Worm (Caenorhabditis elegans) whole organism, midembryonic: Measurements from ENCODE around the gene nas-15.

ENCODE experiments used
- T22C8.4 ChIP-seq: fragments of 200-800 bp; sonication (Bioruptor generic); IDR thresholded peaks from 2 replicates; pipeline ENCODE4 v1.3.6; 2022; ENCODE audit warnings: missing genetic modification characterization, missing compliant biosample characterization
- cog-1 ChIP-seq: sonication (generic microtip); optimal IDR thresholded peaks from 2 replicates; lab custom pipeline; 2016; ENCODE audit warnings: missing genetic modification characterization, missing compliant biosample characterization
- flt-1 ChIP-seq: fragments of 200-800 bp; sonication (Bioruptor generic); IDR thresholded peaks from 2 replicates; pipeline ENCODE4 v1.3.6; 2022; ENCODE audit warnings: missing genetic modification characterization, missing compliant biosample characterization
- klf-2 ChIP-seq: fragments of 200-800 bp; sonication (Bioruptor generic); conservative IDR thresholded peaks from 2 replicates; pipeline ENCODE4 v1.3.6; 2022; ENCODE audit warnings: missing genetic modification reagents, missing genetic modification characterization, missing compliant biosample characterization
- med-1 ChIP-seq: sonication (generic microtip); optimal IDR thresholded peaks from 2 replicates; lab custom pipeline; 2017; ENCODE audit warnings: missing genetic modification characterization, mild to moderate bottlenecking, missing compliant biosample characterization, antibody characterized with exemption, missing genetic modification reagents; ENCODE audit not compliant: insufficient read depth
- ref-1 ChIP-seq: fragments of 200-800 bp; sonication (Bioruptor generic); conservative IDR thresholded peaks from 2 replicates; pipeline ENCODE4 v1.3.6; 2022; ENCODE audit warnings: missing genetic modification reagents, missing genetic modification characterization, missing compliant biosample characterization
- tab-1 ChIP-seq: fragments of 200-800 bp; sonication (Bioruptor generic); IDR thresholded peaks from 2 replicates; pipeline ENCODE4 v1.3.6; 2022; ENCODE audit warnings: missing genetic modification characterization, missing compliant biosample characterization
- ztf-23 ChIP-seq: fragments of 200-800 bp; sonication (Bioruptor generic); IDR thresholded peaks from 2 replicates; pipeline ENCODE4 v1.3.6; 2022; ENCODE audit warnings: missing genetic modification reagents, missing genetic modification characterization, missing compliant biosample characterization
- ztf-29 ChIP-seq: fragments of 200-800 bp; sonication (Bioruptor generic); IDR thresholded peaks from 2 replicates; pipeline ENCODE4 v1.3.6; 2022; ENCODE audit warnings: missing genetic modification reagents, missing genetic modification characterization, missing compliant biosample characterization

The nas-15 gene

DNA sequence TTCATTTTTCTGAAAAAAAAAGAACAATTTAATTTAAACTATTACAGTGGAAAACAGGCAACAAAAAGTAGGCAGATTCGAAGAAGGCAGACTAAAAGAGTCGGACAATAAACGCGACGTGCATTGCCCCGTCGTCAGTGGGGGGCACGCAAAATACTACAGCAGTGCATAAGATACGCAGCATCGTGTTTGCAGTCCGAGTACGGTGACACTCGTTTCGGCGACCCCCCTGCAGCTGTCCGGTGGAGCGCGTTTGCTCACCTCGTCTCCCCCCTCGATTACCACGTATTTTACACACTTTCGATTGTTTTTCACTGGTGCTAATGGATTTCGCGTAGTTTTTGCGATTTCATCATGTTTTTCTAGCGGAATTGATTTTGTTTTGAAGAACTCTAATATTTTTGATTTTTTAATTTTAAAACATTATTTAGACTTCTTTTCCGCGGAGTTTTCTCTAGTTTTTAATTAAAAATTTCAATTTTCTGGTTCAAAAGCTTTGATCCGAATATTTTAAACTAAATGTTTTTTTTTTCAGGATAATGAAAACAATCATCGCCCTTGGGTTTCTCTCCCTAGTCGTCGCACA is 9.4 kb upstream of the nas-15 start, which contains the start of the genes trap-2 and ile-2:
Gene trap-2, minus strand, starts transcription at position 9 of the 586 bp plus-strand sequence.
Gene ile-2, plus strand, starts transcription at position 536 of the 586 bp plus-strand sequence.
- TF ChIP-seq ref-1 (GFP tag; lab: Robert Waterston, UW) (no peak), cog-1 (tag; lab: Kevin White, UChicago) (peak; percentile 92), flt-1 (peak; percentile 80), T22C8.4 (GFP tag; lab: Robert Waterston, UW) (no peak), tab-1 (GFP tag; lab: Robert Waterston, UW) (peak; percentile 71), ztf-23 (GFP tag; lab: Robert Waterston, UW) (peak; percentile 80)

ce11 chrX:769550-769949 is 8.0 kb upstream of the nas-15 start:
- TF ChIP-seq flt-1 = no peak
- no peak for TF ChIP-seq T22C8.4 (GFP tag; lab: Robert Waterston, UW)
- no peak for TF ChIP-seq ztf-23 (GFP tag; lab: Robert Waterston, UW)
- TF ChIP-seq ref-1 (GFP tag; lab: Robert Waterston, UW) = no peak
- no peak for TF ChIP-seq ztf-29 (GFP tag; lab: Robert Waterston, UW)
- no peak for TF ChIP-seq med-1
- TF ChIP-seq cog-1 (tag; lab: Kevin White, UChicago) = no peak
- TF ChIP-seq klf-2 (GFP tag; lab: Robert Waterston, UW) = no peak
- no peak for TF ChIP-seq tab-1 (GFP tag; lab: Robert Waterston, UW)

DNA sequence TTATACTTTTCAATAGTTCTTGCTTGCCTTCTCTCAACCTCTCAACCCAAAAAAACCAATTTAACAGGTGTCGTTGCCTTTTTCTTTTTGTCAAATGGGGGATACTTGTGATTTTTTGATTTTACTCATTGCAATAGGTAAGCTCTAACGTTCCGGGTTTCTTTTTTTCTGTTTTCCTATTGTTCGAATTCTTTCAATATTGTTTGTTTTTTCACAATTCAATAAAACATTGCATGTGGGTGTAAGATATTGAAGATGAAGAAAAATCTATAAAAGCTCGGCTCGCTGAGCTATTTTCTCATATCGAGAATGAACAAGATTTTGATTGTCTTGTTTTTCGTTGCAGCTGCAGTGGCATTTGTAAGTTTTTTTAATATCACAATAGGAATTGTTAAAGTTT is 7.0 kb upstream of the nas-15 start, which contains the start of gene T04G9.7:
Gene T04G9.7, plus strand, starts transcription at position 301 of the 400 bp plus-strand sequence.
- no peak for TF ChIP-seq ztf-23 (GFP tag; lab: Robert Waterston, UW)
- TF ChIP-seq klf-2 (GFP tag; lab: Robert Waterston, UW) = no peak
- no peak for TF ChIP-seq T22C8.4 (GFP tag; lab: Robert Waterston, UW)
- no peak for TF ChIP-seq flt-1
- TF ChIP-seq med-1 = no peak
- no peak for TF ChIP-seq ref-1 (GFP tag; lab: Robert Waterston, UW)
- no peak for TF ChIP-seq ztf-29 (GFP tag; lab: Robert Waterston, UW)
- no peak for TF ChIP-seq tab-1 (GFP tag; lab: Robert Waterston, UW)
- no peak for TF ChIP-seq cog-1 (tag; lab: Kevin White, UChicago)

ce11 chrX:772184-772583 is 5.3 kb upstream of the nas-15 start, which contains the start of gene T04G9.4:
TSS of gene T04G9.4 (plus strand) at chrX:772476.
- TF ChIP-seq ref-1 (GFP tag; lab: Robert Waterston, UW) (no peak), T22C8.4 (GFP tag; lab: Robert Waterston, UW) (no peak), tab-1 (GFP tag; lab: Robert Waterston, UW) (no peak), med-1 (no peak), klf-2 (GFP tag; lab: Robert Waterston, UW) (no peak), flt-1 (no peak), ztf-23 (GFP tag; lab: Robert Waterston, UW) (no peak), ztf-29 (GFP tag; lab: Robert Waterston, UW) (no peak), cog-1 (tag; lab: Kevin White, UChicago) (no peak)

- no peak for TF ChIP-seq tab-1 (GFP tag; lab: Robert Waterston, UW)
- no peak for TF ChIP-seq ztf-23 (GFP tag; lab: Robert Waterston, UW)
- TF ChIP-seq T22C8.4 (GFP tag; lab: Robert Waterston, UW) = no peak
- no peak for TF ChIP-seq klf-2 (GFP tag; lab: Robert Waterston, UW)
- TF ChIP-seq flt-1 = no peak
- no peak for TF ChIP-seq cog-1 (tag; lab: Kevin White, UChicago)
- no peak for TF ChIP-seq med-1
- no peak for TF ChIP-seq ztf-29 (GFP tag; lab: Robert Waterston, UW)
- no peak for TF ChIP-seq ref-1 (GFP tag; lab: Robert Waterston, UW)
These were observed 1.7 kb downstream of the nas-15 start for ce11 chrX:779259-779658.

- TF ChIP-seq ref-1 (GFP tag; lab: Robert Waterston, UW) = no peak
- no peak for TF ChIP-seq med-1
- TF ChIP-seq flt-1 = no peak
- no peak for TF ChIP-seq cog-1 (tag; lab: Kevin White, UChicago)
- TF ChIP-seq ztf-23 (GFP tag; lab: Robert Waterston, UW) = no peak
- no peak for TF ChIP-seq tab-1 (GFP tag; lab: Robert Waterston, UW)
- no peak for TF ChIP-seq T22C8.4 (GFP tag; lab: Robert Waterston, UW)
- TF ChIP-seq klf-2 (GFP tag; lab: Robert Waterston, UW) = no peak
- no peak for TF ChIP-seq ztf-29 (GFP tag; lab: Robert Waterston, UW)
These were observed 2.5 kb downstream of the nas-15 start for ce11 chrX:780027-780426.

ce11 chrX:784853-785252 is 7.3 kb downstream of the nas-15 start, which contains the start of gene T04G9.6:
TSS of gene T04G9.6 (minus strand) at chrX:784953.
- TF ChIP-seq ref-1 (GFP tag; lab: Robert Waterston, UW) (no peak), med-1 (no peak), flt-1 (no peak), klf-2 (GFP tag; lab: Robert Waterston, UW) (no peak)

DNA sequence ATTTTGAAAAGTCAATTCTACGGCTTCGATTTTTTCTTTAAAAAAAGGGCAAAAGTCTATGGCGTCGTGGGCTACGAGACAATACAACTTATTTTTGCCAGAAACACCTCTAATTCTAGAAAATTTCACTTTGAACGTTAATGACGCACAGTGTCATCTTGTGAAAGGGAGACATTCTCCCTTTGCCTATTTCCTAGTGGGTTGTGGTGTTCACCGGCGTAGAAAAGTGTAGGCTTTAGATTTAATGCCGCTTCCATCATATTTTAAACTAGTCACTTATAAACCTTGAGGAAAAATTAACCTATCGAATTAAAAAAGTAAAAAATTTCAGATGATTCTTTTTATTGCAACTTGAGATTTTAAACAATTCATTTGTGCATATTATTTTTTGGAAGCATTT is 7.8 kb downstream of the nas-15 start:
- TF ChIP-seq T22C8.4 (GFP tag; lab: Robert Waterston, UW) (no peak), flt-1 (no peak), ztf-23 (GFP tag; lab: Robert Waterston, UW) (no peak), ztf-29 (GFP tag; lab: Robert Waterston, UW) (no peak), ref-1 (GFP tag; lab: Robert Waterston, UW) (no peak), cog-1 (tag; lab: Kevin White, UChicago) (no peak), med-1 (no peak), tab-1 (GFP tag; lab: Robert Waterston, UW) (no peak), klf-2 (GFP tag; lab: Robert Waterston, UW) (no peak)

- TF ChIP-seq med-1 (no peak), T22C8.4 (GFP tag; lab: Robert Waterston, UW) (peak; percentile 80)
These were observed 10.5 kb downstream of the nas-15 start, which contains the start of gene attf-5 for ce11 chrX:787992-788391. TSS of gene attf-5 (plus strand) at chrX:788353.

DNA sequence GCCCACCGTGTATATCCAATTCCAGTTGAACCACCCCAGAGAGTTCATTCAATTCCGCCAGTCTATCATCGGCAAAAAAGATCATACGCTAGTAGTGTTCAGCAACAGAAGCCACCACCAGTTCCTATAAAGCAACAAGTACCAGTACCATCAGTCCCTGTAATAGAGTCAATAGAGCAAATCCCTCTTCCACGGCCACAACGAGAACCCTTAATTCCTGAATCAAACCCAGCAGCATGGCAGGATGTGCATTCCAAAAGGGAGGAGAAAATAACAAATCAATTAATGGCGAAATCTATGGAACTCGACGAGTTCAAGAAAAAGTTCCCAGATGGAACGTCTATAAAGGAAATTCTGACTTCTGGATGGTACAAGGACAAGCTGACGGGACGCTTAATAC is 12.3 kb downstream of the nas-15 start:
- TF ChIP-seq ref-1 (GFP tag; lab: Robert Waterston, UW) = no peak
- TF ChIP-seq cog-1 (tag; lab: Kevin White, UChicago) = no peak
- no peak for TF ChIP-seq ztf-29 (GFP tag; lab: Robert Waterston, UW)
